Fruit fly (Drosophila melanogaster) Kc167 (cell line): ENCODE measurements around the gene CG42841.

Source experiments
- Myc ChIP-seq: fragments of >200 bp; optimal IDR thresholded peaks from 2 replicates; lab custom pipeline; 2017; ENCODE audit warnings: missing external identifiers
- h ChIP-seq: fragments of >200 bp; optimal IDR thresholded peaks from 3 replicates; lab custom pipeline; 2018; ENCODE audit warnings: missing external identifiers
- insv ChIP-seq: fragments of >200 bp; optimal IDR thresholded peaks from 3 replicates; lab custom pipeline; 2018; ENCODE audit warnings: missing external identifiers
- psq ChIP-seq: fragments of >200 bp; optimal IDR thresholded peaks from 2 replicates; lab custom pipeline; 2017; ENCODE audit warnings: missing external identifiers
- ttk ChIP-seq: sonication (Bioruptor generic); optimal IDR thresholded peaks from 2 replicates; lab custom pipeline; 2017; ENCODE audit warnings: missing external identifiers

dm6 chr3L:1964099-1964498 lies 41.4 kb downstream of the CG42841 start, which contains the start of gene mv:
- TF ChIP-seq psq (lab: Kevin White, UChicago), result no peak
- no peak for TF ChIP-seq h (lab: Kevin White, UChicago)
- no peak for TF ChIP-seq insv (lab: Kevin White, UChicago)
- TF ChIP-seq ttk (lab: Kevin White, UChicago), result no peak
- TF ChIP-seq Myc, result no peak
